Worm (Caenorhabditis elegans) whole organism, L4/young adult: Measurements from ENCODE around the gene usp-46.

Experiments
- W03F9.2 ChIP-seq: fragments of 150-350 bp; optimal IDR thresholded peaks from 2 replicates; lab custom pipeline; 2014; ENCODE audit warnings: missing biosample characterization, missing genetic modification characterization
- dao-5 ChIP-seq: sonication (generic microtip); optimal IDR thresholded peaks from 2 replicates; lab custom pipeline; 2016; ENCODE audit warnings: missing genotype, missing genetic modification characterization, moderate library complexity, missing compliant biosample characterization
- him-1 ChIP-seq: sonication (generic microtip); optimal IDR thresholded peaks from 2 replicates; lab custom pipeline; 2016; ENCODE audit warnings: missing genotype, missing genetic modification reagents, missing genetic modification characterization, missing compliant biosample characterization

DNA sequence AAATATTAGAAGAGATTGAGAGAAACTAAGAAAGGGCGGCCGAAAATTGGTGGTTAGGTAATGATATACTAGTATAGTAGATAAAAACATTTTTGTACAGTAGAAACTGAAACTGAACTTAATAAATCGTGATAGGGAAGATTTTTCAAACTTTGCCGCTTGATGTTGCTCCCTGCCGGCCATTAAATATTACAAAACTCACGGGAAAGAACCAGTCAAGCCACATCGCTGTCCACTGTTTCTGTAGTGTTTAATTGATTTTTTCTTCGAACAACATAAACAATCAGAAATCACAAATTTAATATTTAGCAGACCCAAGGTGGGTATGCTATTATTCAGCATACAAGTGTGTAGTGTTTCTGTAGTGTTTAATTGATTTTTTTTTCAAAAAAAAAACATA, 25.3 kb upstream of the usp-46 start, which contains the start of gene T05G5.5:
- TF ChIP-seq him-1 (tag; lab: Kevin White, UChicago) = no peak
- TF ChIP-seq dao-5 (tag; lab: Kevin White, UChicago) = no peak
- no peak for TF ChIP-seq W03F9.2
